Fruit fly (Drosophila melanogaster) whole organism, embryonic: ENCODE data around the gene CG11828.

ENCODE experiments used
- CG10565 ChIP-seq: fragments of 200-800 bp; sonication (Bioruptor generic); optimal IDR thresholded peaks from 3 replicates; lab custom pipeline; 2016; ENCODE audit warnings: missing biosample characterization, mild to moderate bottlenecking, missing genetic modification characterization
- CG12299 ChIP-seq: fragments of 200-800 bp; sonication (Bioruptor generic); optimal IDR thresholded peaks from 2 replicates; lab custom pipeline; 2018; ENCODE audit warnings: missing biosample characterization, mild to moderate bottlenecking, missing genetic modification characterization
- ac ChIP-seq: fragments of 200-800 bp; sonication (Bioruptor generic); optimal IDR thresholded peaks from 3 replicates; lab custom pipeline; 2017; ENCODE audit warnings: missing biosample characterization, mild to moderate bottlenecking, missing genetic modification characterization
- cwo ChIP-seq: fragments of 200-800 bp; sonication (Bioruptor generic); optimal IDR thresholded peaks from 3 replicates; lab custom pipeline; 2017; ENCODE audit warnings: missing biosample characterization, missing genetic modification characterization, mild to moderate bottlenecking, moderate library complexity, missing genetic modification reagents
- kah ChIP-seq: fragments of 200-800 bp; sonication (Bioruptor generic); optimal IDR thresholded peaks from 2 replicates; lab custom pipeline; 2018; ENCODE audit warnings: missing biosample characterization, mild to moderate bottlenecking, missing genetic modification characterization
- so ChIP-seq: fragments of 200-800 bp; sonication (Bioruptor generic); IDR thresholded peaks from 3 replicates; pipeline ENCODE4 v1.3.6; 2022; ENCODE audit warnings: missing biosample characterization, missing genetic modification characterization
- usp ChIP-seq: fragments of >200 bp; optimal IDR thresholded peaks from 2 replicates; lab custom pipeline; 2017; ENCODE audit warnings: missing biosample characterization, missing genetic modification characterization

dm6 chr3R:28970266-28970665, 47.4 kb downstream of the CG11828 start, which contains the start of gene DIP-gamma:
- TF ChIP-seq cwo (GFP tag; lab: Kevin White, UChicago) (no peak), ac (no peak), so (GFP tag; lab: Robert Waterston, UW) (no peak), CG12299 (tag; lab: Kevin White, UChicago) (no peak), usp (no peak), CG10565 (GFP tag; lab: Kevin White, UChicago) (no peak), kah (GFP tag; lab: Kevin White, UChicago) (no peak)
